Fruit fly (Drosophila melanogaster): ENCODE measurements around the gene CG1636.

The CG1636 gene

DNA sequence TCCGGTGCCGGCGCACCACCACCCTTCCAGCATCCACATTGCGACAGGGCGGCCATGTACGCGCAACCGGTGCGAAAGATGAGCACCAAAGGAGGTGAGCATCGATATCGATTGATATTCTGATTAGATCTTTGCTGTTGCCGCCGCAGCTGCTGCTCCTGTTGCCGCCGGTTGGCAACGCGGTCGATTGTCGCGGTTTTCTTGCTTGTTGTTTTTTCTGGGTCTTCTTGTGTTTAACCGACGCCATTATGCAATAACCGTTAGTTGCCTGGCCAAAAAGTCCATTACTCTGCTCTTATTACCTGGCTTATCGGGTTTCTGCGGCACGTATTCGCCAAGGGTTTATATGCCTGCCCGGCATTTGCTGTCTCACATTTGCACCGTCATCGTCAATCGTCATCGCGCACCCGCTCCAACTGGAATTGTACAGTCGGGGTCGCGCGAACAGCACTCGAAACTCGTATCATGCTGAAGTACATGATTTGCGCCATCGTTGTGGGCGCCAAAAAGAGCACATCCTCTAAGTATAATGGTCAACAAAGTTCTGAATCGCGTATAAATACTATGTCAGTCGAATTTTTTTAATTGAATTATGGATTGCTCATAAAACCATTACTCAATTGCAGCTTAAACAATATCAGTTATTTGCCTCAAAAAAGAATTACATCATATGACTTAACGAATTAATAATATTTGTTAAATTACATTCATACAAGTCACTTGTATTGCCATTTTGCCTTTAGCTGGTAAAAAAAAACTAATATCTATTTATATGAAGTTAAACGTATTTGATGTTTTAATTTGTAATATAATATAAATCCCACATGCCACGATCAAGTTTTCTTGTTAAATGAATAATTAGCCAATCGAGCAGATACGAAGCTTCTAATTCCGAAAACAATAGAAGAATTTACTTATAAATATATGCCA is 29.0 kb upstream of the CG1636 start, which contains the start of gene sni (continued):
- TF ChIP-seq nerfin-2 (GFP tag; IDR thresholded peaks at IDR 0.05; ENCODE audit: partially characterized antibody) (no peak), CG6272 (GFP tag; IDR thresholded peaks at IDR 0.05) (no peak), Jarid2 (GFP tag; optimal IDR thresholded peaks at IDR 0.05) (no peak), CG10654 (GFP tag; optimal IDR thresholded peaks at IDR 0.05) (no peak), CG4617 (GFP tag; optimal IDR thresholded peaks at IDR 0.05; ENCODE audit: borderline replicate concordance) (no peak), odd (GFP tag; optimal IDR thresholded peaks at IDR 0.05) (no peak), CG15269 (tag; optimal IDR thresholded peaks at IDR 0.05) (no peak), fd102C (GFP tag; optimal IDR thresholded peaks at IDR 0.05) (no peak), CG5245 (GFP tag; optimal IDR thresholded peaks at IDR 0.05) (no peak), Dll (GFP tag; IDR thresholded peaks at IDR 0.05; ENCODE audit: partially characterized antibody) (peak; percentile 47; the same call in 1 of the 4 replicates), CG17186 (GFP tag; optimal IDR thresholded peaks at IDR 0.05) (no peak), CG7357 (GFP tag; IDR thresholded peaks at IDR 0.05) (no peak), CG12236 (GFP tag; optimal IDR thresholded peaks at IDR 0.05) (no peak), CG4360 (GFP tag; IDR thresholded peaks at IDR 0.05) (no peak), CG6791 (GFP tag; IDR thresholded peaks at IDR 0.05; ENCODE audit: partially characterized antibody) (no peak), Hr51 (GFP tag; optimal IDR thresholded peaks at IDR 0.05) (peak in 1 of 2 experiments; percentile 37), ash1 (GFP tag; optimal IDR thresholded peaks at IDR 0.05) (no peak), ttk (GFP tag; IDR thresholded peaks at IDR 0.05) (no peak), CG16863 (GFP tag; optimal IDR thresholded peaks at IDR 0.05) (no peak), CG13123 (GFP tag; optimal IDR thresholded peaks at IDR 0.05) (no peak), ci (GFP tag; IDR thresholded peaks at IDR 0.05) (no peak), kah (GFP tag; optimal IDR thresholded peaks at IDR 0.05) (no peak), ab (GFP tag; optimal IDR thresholded peaks at IDR 0.05) (no peak), ranshi (GFP tag; IDR thresholded peaks at IDR 0.05) (no peak), klu (GFP tag; IDR thresholded peaks at IDR 0.05) (no peak), CG12769 (tag; optimal IDR thresholded peaks at IDR 0.05) (peak; percentile 15), Scr (GFP tag; IDR thresholded peaks at IDR 0.05; ENCODE audit: partially characterized antibody) (peak; percentile 49), Hmx (GFP tag; optimal IDR thresholded peaks at IDR 0.05) (no peak), CG1024 (GFP tag; IDR thresholded peaks at IDR 0.05) (no peak), lilli (GFP tag; optimal IDR thresholded peaks at IDR 0.05) (peak; percentile 31), insv (GFP tag; optimal IDR thresholded peaks at IDR 0.05) (peak; percentile 78 to 94), CG17612 (GFP tag; IDR thresholded peaks at IDR 0.05) (no peak), nau (GFP tag; optimal IDR thresholded peaks at IDR 0.05) (no peak), CG10543 (GFP tag; optimal IDR thresholded peaks at IDR 0.05) (no peak), CG43689 (GFP tag; IDR thresholded peaks at IDR 0.05) (no peak), CG7786 (GFP tag; optimal IDR thresholded peaks at IDR 0.05) (no peak), CG13624 (GFP tag; optimal IDR thresholded peaks at IDR 0.05) (no peak), br (optimal IDR thresholded peaks at IDR 0.05) (no peak), sens-2 (GFP tag; IDR thresholded peaks at IDR 0.05) (no peak), cg (GFP tag; optimal IDR thresholded peaks at IDR 0.05) (no peak), Oli (tag; optimal IDR thresholded peaks at IDR 0.05) (no peak), CG5180 (GFP tag; optimal IDR thresholded peaks at IDR 0.05) (no peak), Chrac-16 (GFP tag; optimal IDR thresholded peaks at IDR 0.05) (no peak), CG7271 (tag; optimal IDR thresholded peaks at IDR 0.05) (no peak), CG14441 (GFP tag; IDR thresholded peaks at IDR 0.05) (0 out of 2 replicates have a peak, but pooled peaks have one; percentile 10), CG13296 (GFP tag; optimal IDR thresholded peaks at IDR 0.05) (no peak), gcm2 (GFP tag; optimal IDR thresholded peaks at IDR 0.05) (no peak), CG14014 (GFP tag; IDR thresholded peaks at IDR 0.05) (no peak), Hr39 (optimal IDR thresholded peaks at IDR 0.05) (no peak), CG4820 (GFP tag; optimal IDR thresholded peaks at IDR 0.05) (no peak)
